Worm (Caenorhabditis elegans) whole organism, L2 larva: ENCODE data around the gene K06A9.2.

Experiments used
- C34F6.9 ChIP-seq: fragments of 150-350 bp; optimal IDR thresholded peaks from 2 replicates; lab custom pipeline; 2014; ENCODE audit warnings: missing biosample characterization, missing genetic modification characterization
- F13H6.1 ChIP-seq: sonication (generic microtip); optimal IDR thresholded peaks from 2 replicates; lab custom pipeline; 2016; ENCODE audit warnings: missing genetic modification characterization, missing compliant biosample characterization
- R02D3.7 ChIP-seq: fragments of 150-350 bp; optimal IDR thresholded peaks from 2 replicates; lab custom pipeline; 2014; ENCODE audit warnings: missing biosample characterization, missing genetic modification characterization
- Y55F3AM.14 ChIP-seq: fragments of 200-800 bp; sonication (Bioruptor generic); optimal IDR thresholded peaks from 2 replicates; lab custom pipeline; 2018; ENCODE audit warnings: mild to moderate bottlenecking, missing genetic modification characterization, missing compliant biosample characterization
- ZK546.5 ChIP-seq: sonication (generic microtip); optimal IDR thresholded peaks from 2 replicates; lab custom pipeline; 2017; ENCODE audit warnings: missing biosample characterization, missing genetic modification characterization
- alr-1 ChIP-seq: fragments of 150-350 bp; optimal IDR thresholded peaks from 2 replicates; lab custom pipeline; 2014; ENCODE audit warnings: missing biosample characterization, missing genetic modification characterization
- aly-2 ChIP-seq: fragments of 150-350 bp; optimal IDR thresholded peaks from 2 replicates; lab custom pipeline; 2014; ENCODE audit warnings: missing biosample characterization, missing genetic modification characterization
- ama-1 ChIP-seq: fragments of 150-350 bp; optimal IDR thresholded peaks from 2 replicates; lab custom pipeline; 2018; ENCODE audit warnings: inconsistent platforms
- blmp-1 ChIP-seq: sonication (generic microtip); optimal IDR thresholded peaks from 2 replicates; lab custom pipeline; 2017; ENCODE audit warnings: missing genetic modification characterization, mild to moderate bottlenecking, missing compliant biosample characterization, antibody characterized with exemption, moderate library complexity; ENCODE audit not compliant: insufficient read depth
- ceh-16 ChIP-seq: fragments of 150-350 bp; optimal IDR thresholded peaks from 2 replicates; lab custom pipeline; 2014; ENCODE audit warnings: missing biosample characterization, missing genetic modification characterization
- ceh-82 ChIP-seq: fragments of 150-350 bp; optimal IDR thresholded peaks from 2 replicates; lab custom pipeline; 2014; ENCODE audit warnings: missing biosample characterization, missing genetic modification characterization
- crh-2 ChIP-seq: sonication (generic microtip); optimal IDR thresholded peaks from 2 replicates; lab custom pipeline; 2017; ENCODE audit warnings: missing biosample characterization, missing genetic modification characterization
- dmd-4 ChIP-seq: sonication (generic microtip); optimal IDR thresholded peaks from 2 replicates; lab custom pipeline; 2017; ENCODE audit warnings: missing biosample characterization, missing genetic modification characterization
- egl-27 ChIP-seq: sonication (generic microtip); optimal IDR thresholded peaks from 3 replicates; lab custom pipeline; 2017; ENCODE audit warnings: missing biosample characterization, missing genetic modification reagents, missing genetic modification characterization
- elt-1 ChIP-seq: fragments of 150-350 bp; optimal IDR thresholded peaks from 2 replicates; lab custom pipeline; 2014; ENCODE audit warnings: missing biosample characterization, missing genetic modification characterization
- elt-3 ChIP-seq: sonication (generic microtip); optimal IDR thresholded peaks from 2 replicates; lab custom pipeline; 2017; ENCODE audit warnings: missing biosample characterization, missing genetic modification characterization
- fos-1 ChIP-seq: fragments of 150-350 bp; optimal IDR thresholded peaks from 2 replicates; lab custom pipeline; 2014; ENCODE audit warnings: missing biosample characterization, missing genetic modification characterization
- gmeb-1 ChIP-seq: fragments of 150-350 bp; optimal IDR thresholded peaks from 2 replicates; lab custom pipeline; 2014; ENCODE audit warnings: missing biosample characterization, missing genetic modification characterization
- lin-11 ChIP-seq: fragments of 150-350 bp; sonication (generic microtip); optimal IDR thresholded peaks from 2 replicates; lab custom pipeline; 2014; ENCODE audit warnings: missing biosample characterization, missing genetic modification characterization, inconsistent platforms, mixed read lengths
- lin-13 ChIP-seq: fragments of 150-350 bp; optimal IDR thresholded peaks from 2 replicates; lab custom pipeline; 2014; ENCODE audit warnings: missing biosample characterization, missing genetic modification reagents, missing genetic modification characterization
- lin-39 ChIP-seq: fragments of 150-350 bp; optimal IDR thresholded peaks from 2 replicates; lab custom pipeline; 2014; ENCODE audit warnings: missing biosample characterization, missing genetic modification reagents, missing genetic modification characterization
- lsy-2 ChIP-seq, 2 experiments: fragments of 150-350 bp in 1 of 2; sonication (generic microtip) in 1 of 2; optimal IDR thresholded peaks; 2 replicates each; lab custom pipeline; 2014 to 2017; ENCODE audit warnings: missing biosample characterization in 2 of 2, missing genetic modification characterization in 2 of 2
- mab-5 ChIP-seq: fragments of 150-350 bp; optimal IDR thresholded peaks from 2 replicates; lab custom pipeline; 2014; ENCODE audit warnings: missing biosample characterization, missing genetic modification characterization
- mbf-1 ChIP-seq: sonication (generic microtip); optimal IDR thresholded peaks from 2 replicates; lab custom pipeline; 2017; ENCODE audit warnings: missing biosample characterization, missing genetic modification characterization
- mdl-1 ChIP-seq, 2 experiments: fragments of 150-350 bp in 1 of 2; sonication (generic microtip) in 1 of 2; optimal IDR thresholded peaks; 2 replicates each; lab custom pipeline; 2017; ENCODE audit warnings: missing biosample characterization in 2 of 2, missing genetic modification characterization in 2 of 2
- nhr-10 ChIP-seq: sonication (generic microtip); optimal IDR thresholded peaks from 2 replicates; lab custom pipeline; 2017; ENCODE audit warnings: missing biosample characterization, missing genetic modification characterization
- nhr-11 ChIP-seq: fragments of 150-350 bp; optimal IDR thresholded peaks from 2 replicates; lab custom pipeline; 2014; ENCODE audit warnings: missing biosample characterization, missing genetic modification characterization
- nhr-12 ChIP-seq: fragments of 150-350 bp; optimal IDR thresholded peaks from 2 replicates; lab custom pipeline; 2014; ENCODE audit warnings: missing biosample characterization, missing genetic modification characterization
- nhr-129 ChIP-seq: fragments of 150-350 bp; optimal IDR thresholded peaks from 2 replicates; lab custom pipeline; 2014; ENCODE audit warnings: missing biosample characterization, missing genetic modification characterization
- nhr-21 ChIP-seq: fragments of 150-350 bp; optimal IDR thresholded peaks from 2 replicates; lab custom pipeline; 2014; ENCODE audit warnings: missing biosample characterization, missing genetic modification characterization
- nhr-23 ChIP-seq: fragments of 150-350 bp; optimal IDR thresholded peaks from 2 replicates; lab custom pipeline; 2014; ENCODE audit warnings: missing biosample characterization, missing genetic modification reagents, missing genetic modification characterization
- nhr-237 ChIP-seq: fragments of 150-350 bp; optimal IDR thresholded peaks from 2 replicates; lab custom pipeline; 2014; ENCODE audit warnings: missing biosample characterization, missing genetic modification characterization
- nhr-25 ChIP-seq: fragments of 150-350 bp; sonication (generic microtip); optimal IDR thresholded peaks from 3 replicates; lab custom pipeline; 2014; ENCODE audit warnings: missing biosample characterization, missing genetic modification characterization
- nhr-6 ChIP-seq: fragments of 150-350 bp; optimal IDR thresholded peaks from 2 replicates; lab custom pipeline; 2014; ENCODE audit warnings: missing biosample characterization, missing genetic modification characterization
- nhr-77 ChIP-seq: fragments of 150-350 bp; optimal IDR thresholded peaks from 2 replicates; lab custom pipeline; 2014; ENCODE audit warnings: missing biosample characterization, missing genetic modification characterization
- peb-1 ChIP-seq: fragments of 150-350 bp; optimal IDR thresholded peaks from 2 replicates; lab custom pipeline; 2014; ENCODE audit warnings: missing biosample characterization, missing genetic modification characterization
- sem-4 ChIP-seq: fragments of 150-350 bp; optimal IDR thresholded peaks from 2 replicates; lab custom pipeline; 2014; ENCODE audit warnings: missing biosample characterization, missing genetic modification reagents, missing genetic modification characterization
- skn-1 ChIP-seq: sonication (generic microtip); optimal IDR thresholded peaks from 2 replicates; lab custom pipeline; 2017; ENCODE audit warnings: missing biosample characterization, missing genetic modification characterization
- sma-3 ChIP-seq: sonication (generic microtip); optimal IDR thresholded peaks from 2 replicates; lab custom pipeline; 2016; ENCODE audit warnings: missing genetic modification reagents, missing genetic modification characterization, missing compliant biosample characterization
- sma-9 ChIP-seq, 2 experiments: fragments of 150-350 bp in 1 of 2; sonication (generic microtip) in 1 of 2; optimal IDR thresholded peaks; 2 replicates each; lab custom pipeline; 2014 to 2016; ENCODE audit warnings: missing genetic modification characterization in 2 of 2, mild to moderate bottlenecking in 1 of 2, missing biosample characterization in 1 of 2, missing compliant biosample characterization in 1 of 2, missing genetic modification reagents in 1 of 2, moderate library complexity in 1 of 2
- snpc-4 ChIP-seq: fragments of 150-350 bp; optimal IDR thresholded peaks from 2 replicates; lab custom pipeline; 2014; ENCODE audit warnings: missing biosample characterization, missing genetic modification characterization
- unc-39 ChIP-seq: fragments of 150-350 bp; optimal IDR thresholded peaks from 2 replicates; lab custom pipeline; 2014; ENCODE audit warnings: missing biosample characterization, missing genetic modification characterization
- unc-55 ChIP-seq: fragments of 150-350 bp; sonication (generic microtip); optimal IDR thresholded peaks from 3 replicates; lab custom pipeline; 2014; ENCODE audit warnings: missing biosample characterization, missing genetic modification reagents, missing genetic modification characterization
- unc-62 ChIP-seq: fragments of 150-350 bp; optimal IDR thresholded peaks from 2 replicates; lab custom pipeline; 2014; ENCODE audit warnings: missing biosample characterization, missing genetic modification reagents, missing genetic modification characterization
- zag-1 ChIP-seq: fragments of 150-350 bp; optimal IDR thresholded peaks from 2 replicates; lab custom pipeline; 2014; ENCODE audit warnings: missing biosample characterization, missing genetic modification characterization
- ztf-1 ChIP-seq: fragments of 200-800 bp; sonication (Bioruptor generic); conservative IDR thresholded peaks from 2 replicates; pipeline ENCODE4 v1.3.6; 2022; ENCODE audit warnings: missing genetic modification characterization, missing compliant biosample characterization
- ztf-11 ChIP-seq: sonication (generic microtip); optimal IDR thresholded peaks from 2 replicates; lab custom pipeline; 2017; ENCODE audit warnings: missing biosample characterization, missing genetic modification characterization
- ztf-4 ChIP-seq: fragments of 150-350 bp; optimal IDR thresholded peaks from 2 replicates; lab custom pipeline; 2014; ENCODE audit warnings: missing biosample characterization, missing genetic modification characterization

Gene K06A9.2

ce11 chrX:1502914-1503313 is 33.3 kb upstream of the K06A9.2 start:
- TF ChIP-seq nhr-12 (no peak), alr-1 (tag; lab: Kevin White, UChicago) (no peak), unc-39 (no peak), aly-2 (tag; lab: Kevin White, UChicago) (no peak), egl-27 (no peak), ztf-11 (no peak), snpc-4 (tag; lab: Kevin White, UChicago) (no peak), skn-1 (tag; lab: Kevin White, UChicago) (no peak), elt-3 (tag; lab: Kevin White, UChicago) (no peak), peb-1 (tag; lab: Kevin White, UChicago) (no peak), nhr-77 (no peak), mab-5 (no peak), nhr-25 (tag; lab: Kevin White, UChicago) (no peak), gmeb-1 (tag; lab: Kevin White, UChicago) (no peak), ztf-1 (GFP tag; lab: Robert Waterston, UW) (no peak)

- TF ChIP-seq nhr-25 (tag; lab: Kevin White, UChicago): no peak
- no peak for TF ChIP-seq ztf-11
- TF ChIP-seq sma-9 (GFP tag; optimal IDR thresholded peaks at IDR 0.05; lab: Kevin White, UChicago): peak; percentile 0
- TF ChIP-seq sma-9 (tag; optimal IDR thresholded peaks at IDR 0.05; lab: Kevin White, UChicago): no peak
- TF ChIP-seq ceh-16 (tag; lab: Kevin White, UChicago): no peak
- TF ChIP-seq ztf-4 (tag; lab: Kevin White, UChicago): peak; percentile 92
- TF ChIP-seq egl-27: no peak
- no peak for TF ChIP-seq nhr-10 (tag; lab: Kevin White, UChicago)
- TF ChIP-seq ztf-1 (GFP tag; lab: Robert Waterston, UW): no peak
- TF ChIP-seq aly-2 (tag; lab: Kevin White, UChicago): no peak
- TF ChIP-seq nhr-23 (tag; lab: Kevin White, UChicago): no peak
- no peak for TF ChIP-seq nhr-237
- TF ChIP-seq lsy-2 (tag; optimal IDR thresholded peaks at IDR 0.05; lab: Kevin White, UChicago): peak in 1 of 2 experiments; percentile 64
- no peak for TF ChIP-seq nhr-11 (tag; lab: Kevin White, UChicago)
- no peak for TF ChIP-seq lin-11 (tag; lab: Kevin White, UChicago)
- TF ChIP-seq alr-1 (tag; lab: Kevin White, UChicago): no peak
- TF ChIP-seq unc-62 (GFP tag; lab: Kevin White, UChicago): no peak
- no peak for TF ChIP-seq ceh-82 (tag; lab: Kevin White, UChicago)
- no peak for TF ChIP-seq mab-5
- TF ChIP-seq nhr-129 (tag; lab: Kevin White, UChicago): peak; percentile 72
- TF ChIP-seq Y55F3AM.14: peak; percentile 50
- no peak for TF ChIP-seq dmd-4 (tag; lab: Kevin White, UChicago)
- TF ChIP-seq sem-4 (tag; lab: Kevin White, UChicago): peak; percentile 30
- TF ChIP-seq snpc-4 (tag; lab: Kevin White, UChicago): no peak
- no peak for TF ChIP-seq unc-39
- peak; percentile 51 for TF ChIP-seq blmp-1 (tag; lab: Kevin White, UChicago)
- no peak for TF ChIP-seq ZK546.5
- no peak for TF ChIP-seq F13H6.1 (tag; lab: Kevin White, UChicago)
- peak; percentile 57 for TF ChIP-seq skn-1 (tag; lab: Kevin White, UChicago)
- TF ChIP-seq mbf-1 (tag; lab: Kevin White, UChicago): no peak
- peak; percentile 94 for TF ChIP-seq ama-1 (lab: Kevin White, UChicago)
- TF ChIP-seq C34F6.9 (tag; lab: Kevin White, UChicago): peak; percentile 58
- TF ChIP-seq unc-55 (GFP tag; lab: Kevin White, UChicago): no peak
- TF ChIP-seq fos-1: no peak
- no peak for TF ChIP-seq peb-1 (tag; lab: Kevin White, UChicago)
- TF ChIP-seq nhr-6 (tag; lab: Kevin White, UChicago): no peak
- no peak for TF ChIP-seq elt-3 (tag; lab: Kevin White, UChicago)
- no peak for TF ChIP-seq R02D3.7 (tag; lab: Kevin White, UChicago)
- no peak for TF ChIP-seq mdl-1 (tag; optimal IDR thresholded peaks at IDR 0.05; lab: Kevin White, UChicago)
- TF ChIP-seq sma-3 (GFP tag; lab: Kevin White, UChicago): peak; percentile 73
- TF ChIP-seq lin-39 (tag; lab: Kevin White, UChicago): no peak
- peak; percentile 23 for TF ChIP-seq nhr-21
- TF ChIP-seq elt-1 (tag; lab: Kevin White, UChicago): no peak
- TF ChIP-seq nhr-77: no peak
- TF ChIP-seq lin-13 (GFP tag; lab: Kevin White, UChicago): peak; percentile 41
- no peak for TF ChIP-seq nhr-12
- peak; percentile 57 for TF ChIP-seq crh-2 (tag; lab: Kevin White, UChicago)
- TF ChIP-seq gmeb-1 (tag; lab: Kevin White, UChicago): peak; percentile 69
- TF ChIP-seq zag-1: no peak
These were observed 32.3 kb upstream of the K06A9.2 start for ce11 chrX:1503698-1504501.
